Worm (Caenorhabditis elegans) whole organism, late embryonic: ENCODE data around the gene flp-26.

Experiments
- C08G9.2 ChIP-seq: sonication (generic microtip); optimal IDR thresholded peaks from 2 replicates; lab custom pipeline; 2016; ENCODE audit warnings: mild to moderate bottlenecking, missing genetic modification characterization, moderate library complexity, missing compliant biosample characterization
- C38D4.7 ChIP-seq: fragments of 200-800 bp; sonication (Bioruptor generic); optimal IDR thresholded peaks from 2 replicates; lab custom pipeline; 2018; ENCODE audit warnings: mild to moderate bottlenecking, missing genetic modification characterization, moderate library complexity, missing compliant biosample characterization
- K09A11.1 ChIP-seq: sonication (generic microtip); optimal IDR thresholded peaks from 2 replicates; lab custom pipeline; 2017; ENCODE audit warnings: antibody characterized with exemption, mild to moderate bottlenecking, missing genetic modification characterization, missing compliant biosample characterization; ENCODE audit not compliant: insufficient read depth
- ceh-14 ChIP-seq: sonication (generic microtip); optimal IDR thresholded peaks from 2 replicates; lab custom pipeline; 2016; ENCODE audit warnings: missing genotype, missing genetic modification characterization, missing compliant biosample characterization
- ceh-19 ChIP-seq: fragments of 200-800 bp; sonication (Bioruptor generic); optimal IDR thresholded peaks from 2 replicates; lab custom pipeline; 2018; ENCODE audit warnings: mild to moderate bottlenecking, missing genetic modification characterization, missing compliant biosample characterization
- ceh-2 ChIP-seq: sonication (generic microtip); optimal IDR thresholded peaks from 2 replicates; lab custom pipeline; 2016; ENCODE audit warnings: missing genotype, missing genetic modification characterization, missing compliant biosample characterization
- ceh-22 ChIP-seq: sonication (generic microtip); optimal IDR thresholded peaks from 2 replicates; lab custom pipeline; 2017; ENCODE audit warnings: missing biosample characterization, missing genetic modification characterization
- ceh-30 ChIP-seq: fragments of 150-350 bp; optimal IDR thresholded peaks from 2 replicates; lab custom pipeline; 2014; ENCODE audit warnings: missing biosample characterization, missing genetic modification characterization
- dve-1 ChIP-seq: sonication (generic microtip); optimal IDR thresholded peaks from 2 replicates; lab custom pipeline; 2017; ENCODE audit warnings: antibody characterized with exemption, mild to moderate bottlenecking, missing genetic modification characterization, missing compliant biosample characterization
- fkh-6 ChIP-seq: sonication (generic microtip); optimal IDR thresholded peaks from 2 replicates; lab custom pipeline; 2016; ENCODE audit warnings: missing genetic modification characterization, missing compliant biosample characterization
- hlh-30 ChIP-seq: sonication (generic microtip); optimal IDR thresholded peaks from 2 replicates; lab custom pipeline; 2017; ENCODE audit warnings: antibody characterized with exemption, missing genetic modification characterization, missing compliant biosample characterization; ENCODE audit not compliant: insufficient read depth
- hlh-6 ChIP-seq: sonication (generic microtip); optimal IDR thresholded peaks from 2 replicates; lab custom pipeline; 2016; ENCODE audit warnings: missing genotype, missing genetic modification characterization, missing compliant biosample characterization
- madf-2 ChIP-seq: sonication (generic microtip); optimal IDR thresholded peaks from 2 replicates; lab custom pipeline; 2017; ENCODE audit warnings: missing genetic modification characterization, missing compliant biosample characterization
- nfya-1 ChIP-seq: sonication (generic microtip); optimal IDR thresholded peaks from 2 replicates; lab custom pipeline; 2017; ENCODE audit warnings: missing genetic modification characterization, mild to moderate bottlenecking, missing compliant biosample characterization, antibody characterized with exemption, moderate library complexity
- pat-9 ChIP-seq: fragments of 200-800 bp; sonication (Bioruptor generic); optimal IDR thresholded peaks from 2 replicates; lab custom pipeline; 2018; ENCODE audit warnings: mild to moderate bottlenecking, missing genetic modification characterization, moderate library complexity, missing compliant biosample characterization
- pax-1 ChIP-seq: fragments of 150-350 bp; optimal IDR thresholded peaks from 2 replicates; lab custom pipeline; 2014; ENCODE audit warnings: missing biosample characterization, missing genetic modification characterization
- pha-4 ChIP-seq: fragments of 150-350 bp; optimal IDR thresholded peaks from 2 replicates; lab custom pipeline; 2018; ENCODE audit warnings: missing biosample characterization, missing genetic modification reagents, missing genetic modification characterization
- sox-2 ChIP-seq: fragments of 200-800 bp; sonication (Bioruptor generic); IDR thresholded peaks from 2 replicates; pipeline ENCODE4 v1.3.6; 2022; ENCODE audit warnings: missing genetic modification reagents, missing genetic modification characterization, missing compliant biosample characterization
- sox-4 ChIP-seq: sonication (generic microtip); optimal IDR thresholded peaks from 2 replicates; lab custom pipeline; 2017; ENCODE audit warnings: mild to moderate bottlenecking, missing genetic modification characterization, inconsistent platforms, missing compliant biosample characterization
- tbx-7 ChIP-seq: sonication (generic microtip); optimal IDR thresholded peaks from 2 replicates; lab custom pipeline; 2016; ENCODE audit warnings: missing genotype, missing genetic modification characterization, missing compliant biosample characterization
- unc-55 ChIP-seq: sonication (generic microtip); optimal IDR thresholded peaks from 2 replicates; lab custom pipeline; 2017; ENCODE audit warnings: missing biosample characterization, missing genetic modification reagents, missing genetic modification characterization
- unc-86 ChIP-seq: sonication (generic microtip); optimal IDR thresholded peaks from 2 replicates; lab custom pipeline; 2016; ENCODE audit warnings: missing genetic modification characterization, missing compliant biosample characterization

The flp-26 gene

ce11 chrX:7068400-7068799, 39.5 kb downstream of the flp-26 start, which contains the start of gene pdi-6 (continued):
- TF ChIP-seq pha-4 (tag; lab: Kevin White, UChicago) = no peak
- no peak for TF ChIP-seq ceh-22 (tag; lab: Kevin White, UChicago)
- TF ChIP-seq unc-55 (GFP tag; lab: Kevin White, UChicago) = no peak
- no peak for TF ChIP-seq hlh-6 (tag; lab: Kevin White, UChicago)
- TF ChIP-seq C08G9.2 (tag; lab: Kevin White, UChicago) = peak; percentile 80
- peak; percentile 20 for TF ChIP-seq sox-4 (tag; lab: Kevin White, UChicago)
- peak; percentile 47 for TF ChIP-seq fkh-6
- TF ChIP-seq tbx-7 (tag; lab: Kevin White, UChicago) = peak; percentile 59
- peak; percentile 100 for TF ChIP-seq nfya-1 (tag; lab: Kevin White, UChicago)
- TF ChIP-seq hlh-30 (tag; lab: Kevin White, UChicago) = peak; percentile 63
- TF ChIP-seq ceh-2 (tag; lab: Kevin White, UChicago) = peak; percentile 81
- TF ChIP-seq unc-86 = no peak
- peak; percentile 32 for TF ChIP-seq pax-1 (tag; lab: Kevin White, UChicago)
- TF ChIP-seq dve-1 = peak; percentile 48
- TF ChIP-seq, all 69 proteins: peak for 27

ce11 chrX:7075250-7075649, 46.3 kb downstream of the flp-26 start, which contains the start of gene B0403.6:
Gene B0403.6 (minus strand): TSS chrX:7075350.
- TF ChIP-seq ceh-30 (no peak), dve-1 (no peak), madf-2 (tag; lab: Kevin White, UChicago) (no peak)

- no peak for TF ChIP-seq pat-9 (tag; lab: Kevin White, UChicago)
- TF ChIP-seq C38D4.7 (GFP tag; lab: Kevin White, UChicago) = no peak
- TF ChIP-seq K09A11.1 = no peak
- no peak for TF ChIP-seq ceh-19 (GFP tag; lab: Kevin White, UChicago)
- no peak for TF ChIP-seq ceh-14 (tag; lab: Kevin White, UChicago)
- TF ChIP-seq sox-2 (GFP tag; lab: Robert Waterston, UW) = no peak
Measured at ce11 chrX:7076485-7076884, 47.5 kb downstream of the flp-26 start.
